Fruit fly (Drosophila melanogaster): Measurements from ENCODE around the gene Nepl17.
A peak's percentile ranks its signal among the peaks of the same experiment; 100 is the strongest.

The Nepl17 gene

dm6 chr3R:28857287-28858024 lies 15.2 kb upstream of the Nepl17 start (continued):
- TF ChIP-seq danr (GFP tag; IDR thresholded peaks at IDR 0.05) (0 out of 2 replicates have a peak, but pooled peaks have one; percentile 21), Atf-2 (GFP tag; optimal IDR thresholded peaks at IDR 0.05) (no peak), CG8359 (GFP tag; optimal IDR thresholded peaks at IDR 0.05; ENCODE audit: borderline replicate concordance) (no peak), B-H1 (GFP tag; IDR thresholded peaks at IDR 0.05) (0 out of 3 replicates have a peak, but pooled peaks have one; percentile 40), sima (GFP tag; optimal IDR thresholded peaks at IDR 0.05) (no peak), CG4424 (GFP tag; optimal IDR thresholded peaks at IDR 0.05) (peak; percentile 37), ERR (GFP tag; optimal IDR thresholded peaks at IDR 0.05) (no peak), CG11723 (GFP tag; optimal IDR thresholded peaks at IDR 0.05) (peak; percentile 3), dmrt11E (tag; optimal IDR thresholded peaks at IDR 0.05) (peak; percentile 42), CG10431 (GFP tag; optimal IDR thresholded peaks at IDR 0.05) (no peak), nau (GFP tag; optimal IDR thresholded peaks at IDR 0.05) (no peak), ATbp (GFP tag; optimal IDR thresholded peaks at IDR 0.05) (peak; percentile 51), CG4282 (GFP tag; optimal IDR thresholded peaks at IDR 0.05) (no peak), PHDP (tag; optimal IDR thresholded peaks at IDR 0.05) (peak; percentile 42), CG8089 (GFP tag; optimal IDR thresholded peaks at IDR 0.05) (no peak), Bteb2 (GFP tag; optimal IDR thresholded peaks at IDR 0.05) (no peak), CG30403 (GFP tag; optimal IDR thresholded peaks at IDR 0.05) (peak; percentile 42), sob (GFP tag; IDR thresholded peaks at IDR 0.05) (peak; percentile 47; the same call in 1 of the 2 replicates), HHEX (GFP tag; optimal IDR thresholded peaks at IDR 0.05) (peak; percentile 11), Aef1 (GFP tag; IDR thresholded peaks at IDR 0.05) (no peak), tin (GFP tag; optimal IDR thresholded peaks at IDR 0.05) (peak; percentile 15), sisA (GFP tag; IDR thresholded peaks at IDR 0.05) (peak; percentile 49), Myb (GFP tag; optimal IDR thresholded peaks at IDR 0.05) (peak; percentile 1), CG42726 (GFP tag; IDR thresholded peaks at IDR 0.05; ENCODE audit: partially characterized antibody) (no peak), CG9727 (GFP tag; optimal IDR thresholded peaks at IDR 0.05) (no peak), CG6254 (GFP tag; optimal IDR thresholded peaks at IDR 0.05) (peak; percentile 36), toy (GFP tag; IDR thresholded peaks at IDR 0.05) (no peak), B-H2 (GFP tag; optimal IDR thresholded peaks at IDR 0.05) (no peak), Sox100B (GFP tag; optimal IDR thresholded peaks at IDR 0.05) (peak; percentile 14), Dfd (GFP tag; optimal IDR thresholded peaks at IDR 0.05) (no peak), CG15269 (tag; optimal IDR thresholded peaks at IDR 0.05) (peak; percentile 33), CG14014 (GFP tag; IDR thresholded peaks at IDR 0.05) (no peak; the same call in 1 of the 2 replicates), tio (GFP tag; optimal IDR thresholded peaks at IDR 0.05) (no peak), Nf-YB (GFP tag; optimal IDR thresholded peaks at IDR 0.05) (no peak), Max (GFP tag; optimal IDR thresholded peaks at IDR 0.05) (no peak), fru (optimal IDR thresholded peaks at IDR 0.05) (no peak), CG12942 (GFP tag; optimal IDR thresholded peaks at IDR 0.05) (peak; percentile 26), trh (GFP tag; optimal IDR thresholded peaks at IDR 0.05) (no peak), Opbp (GFP tag; IDR thresholded peaks at IDR 0.05; ENCODE audit: partially characterized antibody) (no peak), Dip2 (GFP tag; IDR thresholded peaks at IDR 0.05) (no peak), CG14860 (GFP tag; IDR thresholded peaks at IDR 0.05; ENCODE audit: partially characterized antibody) (no peak), Atf6 (GFP tag; IDR thresholded peaks at IDR 0.05) (0 out of 2 replicates have a peak, but pooled peaks have one; percentile 21), bowl (GFP tag; IDR thresholded peaks at IDR 0.05) (no peak), CG18764 (GFP tag; optimal IDR thresholded peaks at IDR 0.05) (no peak), CG17612 (GFP tag; IDR thresholded peaks at IDR 0.05) (no peak), chinmo (GFP tag; IDR thresholded peaks at IDR 0.05; ENCODE audit: partially characterized antibody) (no peak), al (GFP tag; IDR thresholded peaks at IDR 0.05) (no peak), nerfin-2 (GFP tag; IDR thresholded peaks at IDR 0.05; ENCODE audit: partially characterized antibody) (no peak), CG13775 (GFP tag; optimal IDR thresholded peaks at IDR 0.05) (no peak), CG17361 (GFP tag; IDR thresholded peaks at IDR 0.05) (peak; percentile 45; the same call in 1 of the 3 replicates)
